Worm (Caenorhabditis elegans) whole organism, young adult: ENCODE measurements around the gene alg-1.

Experiments
- B0261.1 ChIP-seq: sonication (generic microtip); optimal IDR thresholded peaks from 2 replicates; lab custom pipeline; 2016; ENCODE audit warnings: mild to moderate bottlenecking, missing genetic modification characterization, moderate library complexity, missing compliant biosample characterization
- F23B12.7 ChIP-seq: sonication (generic microtip); optimal IDR thresholded peaks from 2 replicates; lab custom pipeline; 2017; ENCODE audit warnings: missing genetic modification characterization, mild to moderate bottlenecking, missing compliant biosample characterization, antibody characterized with exemption, moderate library complexity; ENCODE audit not compliant: insufficient read depth
- F57A8.1 ChIP-seq: fragments of 200-800 bp; sonication (Bioruptor generic); optimal IDR thresholded peaks from 2 replicates; lab custom pipeline; 2018; ENCODE audit warnings: mild to moderate bottlenecking, missing genetic modification characterization, moderate library complexity, missing compliant biosample characterization
- K11D2.4 ChIP-seq: fragments of 200-800 bp; sonication (Bioruptor generic); IDR thresholded peaks from 2 replicates; pipeline ENCODE4 v1.3.6; 2022; ENCODE audit warnings: missing genetic modification reagents, missing genetic modification characterization, missing compliant biosample characterization
- Y53F4B.3 ChIP-seq: fragments of 200-800 bp; sonication (Bioruptor generic); IDR thresholded peaks from 2 replicates; pipeline ENCODE4 v1.3.6; 2022; ENCODE audit warnings: missing genetic modification reagents, missing genetic modification characterization, missing compliant biosample characterization
- ZK185.1 ChIP-seq: sonication (generic microtip); optimal IDR thresholded peaks from 2 replicates; lab custom pipeline; 2016; ENCODE audit warnings: mild to moderate bottlenecking, missing genetic modification characterization, missing compliant biosample characterization; ENCODE audit not compliant: poor library complexity, severe bottlenecking
- aptf-3 ChIP-seq: fragments of 200-800 bp; sonication (Bioruptor generic); IDR thresholded peaks from 2 replicates; pipeline ENCODE4 v1.3.6; 2022; ENCODE audit warnings: missing genetic modification characterization, missing compliant biosample characterization
- atf-7 ChIP-seq: sonication (generic microtip); optimal IDR thresholded peaks from 2 replicates; lab custom pipeline; 2017; ENCODE audit warnings: mild to moderate bottlenecking, missing genetic modification characterization, missing compliant biosample characterization
- attf-3 ChIP-seq: fragments of 200-800 bp; sonication (Bioruptor generic); conservative IDR thresholded peaks from 2 replicates; pipeline ENCODE4 v1.3.6; 2022; ENCODE audit warnings: missing genetic modification reagents, missing genetic modification characterization, missing compliant biosample characterization
- attf-6 ChIP-seq: fragments of 200-800 bp; sonication (Bioruptor generic); IDR thresholded peaks from 2 replicates; pipeline ENCODE4 v1.3.6; 2022; ENCODE audit warnings: missing genetic modification reagents, missing genetic modification characterization, missing compliant biosample characterization
- bed-2 ChIP-seq: fragments of 200-800 bp; sonication (Bioruptor generic); IDR thresholded peaks from 2 replicates; pipeline ENCODE4 v1.3.6; 2022; ENCODE audit warnings: missing genetic modification reagents, missing genetic modification characterization, missing compliant biosample characterization
- cebp-1 ChIP-seq, 2 experiments: fragments of 200-800 bp in 1 of 2; sonication (Bioruptor generic) in 1 of 2; sonication (generic microtip) in 1 of 2; IDR thresholded peaks in 1 of 2; optimal IDR thresholded peaks in 1 of 2; 2 replicates each; pipeline versions ENCODE4 v1.3.6 to Lab custom; 2017 to 2022; ENCODE audit warnings: missing compliant biosample characterization in 2 of 2, missing genetic modification characterization in 2 of 2, mild to moderate bottlenecking in 1 of 2, missing genetic modification reagents in 1 of 2, moderate library complexity in 1 of 2
- ceh-100 ChIP-seq: fragments of 200-800 bp; sonication (Bioruptor generic); IDR thresholded peaks from 2 replicates; pipeline ENCODE4 v1.3.6; 2022; ENCODE audit warnings: missing genetic modification reagents, missing genetic modification characterization, missing compliant biosample characterization
- ceh-27 ChIP-seq: fragments of 200-800 bp; sonication (Bioruptor generic); optimal IDR thresholded peaks from 2 replicates; lab custom pipeline; 2018; ENCODE audit warnings: mild to moderate bottlenecking, missing genetic modification characterization, moderate library complexity, missing compliant biosample characterization
- dpl-1 ChIP-seq: fragments of 150-350 bp; optimal IDR thresholded peaks from 2 replicates; lab custom pipeline; 2014; ENCODE audit warnings: missing biosample characterization, missing genetic modification reagents, missing genetic modification characterization
- egl-44 ChIP-seq: fragments of 200-800 bp; sonication (Bioruptor generic); IDR thresholded peaks from 2 replicates; pipeline ENCODE4 v1.3.6; 2022; ENCODE audit warnings: missing genetic modification reagents, missing genetic modification characterization, missing compliant biosample characterization
- ekl-4 ChIP-seq: fragments of 200-800 bp; sonication (Bioruptor generic); IDR thresholded peaks from 2 replicates; pipeline ENCODE4 v1.3.6; 2022; ENCODE audit warnings: missing genetic modification reagents, missing genetic modification characterization, missing compliant biosample characterization
- fkh-3 ChIP-seq: sonication (generic microtip); optimal IDR thresholded peaks from 2 replicates; lab custom pipeline; 2016; ENCODE audit warnings: mild to moderate bottlenecking, missing genetic modification characterization, missing compliant biosample characterization
- gei-17 ChIP-seq: fragments of 200-800 bp; sonication (Bioruptor generic); optimal IDR thresholded peaks from 2 replicates; lab custom pipeline; 2018; ENCODE audit warnings: mild to moderate bottlenecking, missing genetic modification characterization, missing compliant biosample characterization
- hrde-1 ChIP-seq: sonication (generic microtip); optimal IDR thresholded peaks from 2 replicates; lab custom pipeline; 2016; ENCODE audit warnings: missing genetic modification characterization, mild to moderate bottlenecking, missing compliant biosample characterization, moderate library complexity, missing genotype, missing genetic modification reagents, borderline replicate concordance
- hsf-1 ChIP-seq: fragments of 200-800 bp; sonication (Bioruptor generic); IDR thresholded peaks from 2 replicates; pipeline ENCODE4 v1.3.6; 2022; ENCODE audit warnings: missing genetic modification reagents, missing genetic modification characterization, missing compliant biosample characterization
- let-526 ChIP-seq: fragments of 200-800 bp; sonication (Bioruptor generic); IDR thresholded peaks from 2 replicates; pipeline ENCODE4 v1.3.6; 2022; ENCODE audit warnings: missing genetic modification reagents, missing genetic modification characterization, missing compliant biosample characterization
- lin-26 ChIP-seq: fragments of 200-800 bp; sonication (Bioruptor generic); IDR thresholded peaks from 2 replicates; pipeline ENCODE4 v1.3.6; 2022; ENCODE audit warnings: missing genetic modification reagents, missing genetic modification characterization, missing compliant biosample characterization
- lin-35 ChIP-seq, 3 experiments: fragments of 150-350 bp in 2 of 3; sonication (generic microtip) in 1 of 3; optimal IDR thresholded peaks; 2 replicates each; lab custom pipeline; 2014 to 2018; ENCODE audit warnings: missing biosample characterization in 3 of 3, missing genetic modification characterization in 3 of 3, missing genetic modification reagents in 3 of 3
- lin-54 ChIP-seq: fragments of 200-800 bp; sonication (Bioruptor generic); optimal IDR thresholded peaks from 2 replicates; lab custom pipeline; 2018; ENCODE audit warnings: mild to moderate bottlenecking, missing genetic modification characterization, missing compliant biosample characterization
- madf-3 ChIP-seq: fragments of 200-800 bp; sonication (Bioruptor generic); IDR thresholded peaks from 2 replicates; pipeline ENCODE4 v1.3.6; 2022; ENCODE audit warnings: missing genetic modification reagents, missing genetic modification characterization, missing compliant biosample characterization
- madf-6 ChIP-seq: fragments of 200-800 bp; sonication (Bioruptor generic); IDR thresholded peaks from 2 replicates; pipeline ENCODE4 v1.3.6; 2022; ENCODE audit warnings: missing genetic modification reagents, missing genetic modification characterization, missing compliant biosample characterization
- mel-28 ChIP-seq: sonication (generic microtip); optimal IDR thresholded peaks from 2 replicates; lab custom pipeline; 2016; ENCODE audit warnings: borderline replicate concordance, mild to moderate bottlenecking, missing genetic modification characterization, missing compliant biosample characterization
- mes-4 ChIP-seq: sonication (generic microtip); optimal IDR thresholded peaks from 2 replicates; lab custom pipeline; 2016; ENCODE audit warnings: missing genotype, missing genetic modification characterization, missing compliant biosample characterization
- mxl-1 ChIP-seq: sonication (generic microtip); optimal IDR thresholded peaks from 2 replicates; lab custom pipeline; 2016; ENCODE audit warnings: missing genetic modification characterization, missing compliant biosample characterization
- nfya-1 ChIP-seq: sonication (generic microtip); optimal IDR thresholded peaks from 2 replicates; lab custom pipeline; 2017; ENCODE audit warnings: antibody characterized with exemption, missing compliant biosample characterization, missing genetic modification characterization, borderline replicate concordance; ENCODE audit not compliant: insufficient read depth
- nfya-2 ChIP-seq: fragments of 200-800 bp; sonication (Bioruptor generic); IDR thresholded peaks from 2 replicates; pipeline ENCODE4 v1.3.6; 2022; ENCODE audit warnings: missing genetic modification reagents, missing genetic modification characterization, missing compliant biosample characterization
- nhr-120 ChIP-seq: fragments of 200-800 bp; sonication (Bioruptor generic); IDR thresholded peaks from 2 replicates; pipeline ENCODE4 v1.3.6; 2022; ENCODE audit warnings: missing genetic modification characterization, missing compliant biosample characterization
- nhr-27 ChIP-seq: fragments of 200-800 bp; sonication (Bioruptor generic); optimal IDR thresholded peaks from 2 replicates; lab custom pipeline; 2018; ENCODE audit warnings: mild to moderate bottlenecking, missing genetic modification characterization, moderate library complexity, missing compliant biosample characterization
- nhr-80 ChIP-seq: sonication (generic microtip); optimal IDR thresholded peaks from 2 replicates; lab custom pipeline; 2016; ENCODE audit warnings: missing genetic modification characterization, missing compliant biosample characterization
- repo-1 ChIP-seq: sonication (generic microtip); optimal IDR thresholded peaks from 2 replicates; lab custom pipeline; 2017; ENCODE audit warnings: mild to moderate bottlenecking, missing genetic modification characterization, missing compliant biosample characterization
- sdz-38 ChIP-seq: sonication (generic microtip); optimal IDR thresholded peaks from 2 replicates; lab custom pipeline; 2016; ENCODE audit warnings: missing genotype, missing genetic modification characterization, missing compliant biosample characterization
- sea-2 ChIP-seq: fragments of 200-800 bp; sonication (Bioruptor generic); IDR thresholded peaks from 2 replicates; pipeline ENCODE4 v1.3.6; 2022; ENCODE audit warnings: missing genetic modification characterization, missing compliant biosample characterization
- sptf-2 ChIP-seq: fragments of 200-800 bp; sonication (Bioruptor generic); optimal IDR thresholded peaks from 2 replicates; lab custom pipeline; 2018; ENCODE audit warnings: mild to moderate bottlenecking, missing genetic modification characterization, missing compliant biosample characterization
- tbp1 ChIP-seq: fragments of 200-800 bp; sonication (Bioruptor generic); optimal IDR thresholded peaks from 2 replicates; lab custom pipeline; 2018; ENCODE audit warnings: mild to moderate bottlenecking, missing genetic modification characterization, missing compliant biosample characterization
- unc-130 ChIP-seq: sonication (generic microtip); optimal IDR thresholded peaks from 2 replicates; lab custom pipeline; 2016; ENCODE audit warnings: missing genetic modification reagents, missing genetic modification characterization, missing compliant biosample characterization
- ztf-18 ChIP-seq: sonication (generic microtip); optimal IDR thresholded peaks from 2 replicates; lab custom pipeline; 2016; ENCODE audit warnings: missing genotype, mild to moderate bottlenecking, missing genetic modification characterization, missing compliant biosample characterization
- ztf-26 ChIP-seq: sonication (generic microtip); optimal IDR thresholded peaks from 2 replicates; lab custom pipeline; 2017; ENCODE audit warnings: missing genetic modification characterization, missing compliant biosample characterization
- ztf-6 ChIP-seq: fragments of 200-800 bp; sonication (Bioruptor generic); IDR thresholded peaks from 2 replicates; pipeline ENCODE4 v1.3.6; 2022; ENCODE audit warnings: missing genetic modification reagents, missing genetic modification characterization, missing compliant biosample characterization

The alg-1 gene

ce11 chrX:13968292-13968691 lies 19.4 kb downstream of the alg-1 start, which contains the start of gene pqn-39:
Gene pqn-39 (minus strand): TSS chrX:13968676.
- TF ChIP-seq mel-28 (no peak), lin-35 (GFP tag; optimal IDR thresholded peaks at IDR 0.05; lab: Kevin White, UChicago) (no peak)

- no peak for TF ChIP-seq hrde-1 (tag; lab: Kevin White, UChicago)
- no peak for TF ChIP-seq sptf-2 (GFP tag; lab: Kevin White, UChicago)
- no peak for TF ChIP-seq nhr-120 (GFP tag; lab: Robert Waterston, UW)
- peak; percentile 92 for TF ChIP-seq nhr-80 (tag; lab: Kevin White, UChicago)
- TF ChIP-seq hsf-1 = no peak
- TF ChIP-seq F23B12.7 (tag; lab: Kevin White, UChicago) = no peak
- peak; percentile 66 for TF ChIP-seq ceh-27 (GFP tag; lab: Kevin White, UChicago)
- 0 out of 2 replicates have a peak, but pooled peaks have one; percentile 7 for TF ChIP-seq let-526 (GFP tag; lab: Robert Waterston, UW)
- TF ChIP-seq ZK185.1 (tag; lab: Kevin White, UChicago) = peak; percentile 55
- 0 out of 2 replicates have a peak, but pooled peaks have one; percentile 7 for TF ChIP-seq cebp-1 (GFP tag; IDR thresholded peaks at IDR 0.05; lab: Robert Waterston, UW)
- peak; percentile 87 for TF ChIP-seq cebp-1 (tag; optimal IDR thresholded peaks at IDR 0.05; lab: Kevin White, UChicago)
- TF ChIP-seq mel-28 = no peak
- no peak for TF ChIP-seq mxl-1
- 0 out of 2 replicates have a peak, but pooled peaks have one; percentile 38 for TF ChIP-seq ekl-4 (GFP tag; lab: Robert Waterston, UW)
- no peak for TF ChIP-seq sdz-38
- TF ChIP-seq nhr-27 (tag; lab: Kevin White, UChicago) = no peak
- TF ChIP-seq nfya-2 (GFP tag; lab: Robert Waterston, UW) = no peak
- TF ChIP-seq K11D2.4 = peak; percentile 86
- TF ChIP-seq nfya-1 (tag; lab: Kevin White, UChicago) = no peak
- peak; percentile 43; the same call in 1 of the 2 replicates for TF ChIP-seq lin-26
- no peak for TF ChIP-seq bed-2 (GFP tag; lab: Robert Waterston, UW)
- no peak for TF ChIP-seq mes-4 (tag; lab: Kevin White, UChicago)
- peak; percentile 65 for TF ChIP-seq gei-17 (GFP tag; lab: Kevin White, UChicago)
- TF ChIP-seq F57A8.1 (GFP tag; lab: Kevin White, UChicago) = no peak
- TF ChIP-seq lin-35 (GFP tag; optimal IDR thresholded peaks at IDR 0.05; lab: Kevin White, UChicago) = peak in 1 of 3 experiments; percentile 70
- TF ChIP-seq attf-6 = no peak
- no peak for TF ChIP-seq Y53F4B.3 (GFP tag; lab: Robert Waterston, UW)
- peak; percentile 54 for TF ChIP-seq atf-7
- TF ChIP-seq unc-130 = no peak
- TF ChIP-seq ztf-26 = peak; percentile 37
- TF ChIP-seq madf-6 (GFP tag; lab: Robert Waterston, UW) = no peak
- no peak for TF ChIP-seq repo-1 (tag; lab: Kevin White, UChicago)
- TF ChIP-seq aptf-3 (GFP tag; lab: Robert Waterston, UW) = no peak
- TF ChIP-seq tbp1 (GFP tag; lab: Kevin White, UChicago) = peak; percentile 51
- no peak for TF ChIP-seq dpl-1 (GFP tag; lab: Kevin White, UChicago)
- no peak for TF ChIP-seq fkh-3 (tag; lab: Kevin White, UChicago)
- TF ChIP-seq ztf-18 (tag; lab: Kevin White, UChicago) = peak; percentile 58
- no peak for TF ChIP-seq egl-44 (GFP tag; lab: Robert Waterston, UW)
- TF ChIP-seq madf-3 = no peak
- no peak; the same call in 1 of the 2 replicates for TF ChIP-seq ceh-100 (GFP tag; lab: Robert Waterston, UW)
- no peak for TF ChIP-seq sea-2
- TF ChIP-seq ztf-6 (GFP tag; lab: Robert Waterston, UW) = no peak
- no peak for TF ChIP-seq attf-3 (GFP tag; lab: Robert Waterston, UW)
- peak; percentile 17 for TF ChIP-seq lin-54 (GFP tag; lab: Kevin White, UChicago)
- peak; percentile 24 for TF ChIP-seq B0261.1 (tag; lab: Kevin White, UChicago)
Observed at ce11 chrX:13969257-13969968, 20.5 kb downstream of the alg-1 start.
